Fruit fly (Drosophila melanogaster) whole organism, embryonic: ENCODE data around the gene ATPsynC.

Source experiments
- CG6854 ChIP-seq: fragments of 200-800 bp; sonication (Bioruptor generic); optimal IDR thresholded peaks from 3 replicates; lab custom pipeline; 2017; ENCODE audit warnings: missing biosample characterization, mild to moderate bottlenecking, missing genetic modification characterization
- MBD-R2 ChIP-seq: fragments of 200-800 bp; sonication (Bioruptor generic); IDR thresholded peaks from 2 replicates; pipeline ENCODE4 v1.3.6; 2022; ENCODE audit warnings: missing biosample characterization, missing genetic modification characterization
- jumu ChIP-seq: fragments of 200-800 bp; sonication (Bioruptor generic); optimal IDR thresholded peaks from 3 replicates; lab custom pipeline; 2016; ENCODE audit warnings: missing biosample characterization, missing genetic modification characterization

DNA sequence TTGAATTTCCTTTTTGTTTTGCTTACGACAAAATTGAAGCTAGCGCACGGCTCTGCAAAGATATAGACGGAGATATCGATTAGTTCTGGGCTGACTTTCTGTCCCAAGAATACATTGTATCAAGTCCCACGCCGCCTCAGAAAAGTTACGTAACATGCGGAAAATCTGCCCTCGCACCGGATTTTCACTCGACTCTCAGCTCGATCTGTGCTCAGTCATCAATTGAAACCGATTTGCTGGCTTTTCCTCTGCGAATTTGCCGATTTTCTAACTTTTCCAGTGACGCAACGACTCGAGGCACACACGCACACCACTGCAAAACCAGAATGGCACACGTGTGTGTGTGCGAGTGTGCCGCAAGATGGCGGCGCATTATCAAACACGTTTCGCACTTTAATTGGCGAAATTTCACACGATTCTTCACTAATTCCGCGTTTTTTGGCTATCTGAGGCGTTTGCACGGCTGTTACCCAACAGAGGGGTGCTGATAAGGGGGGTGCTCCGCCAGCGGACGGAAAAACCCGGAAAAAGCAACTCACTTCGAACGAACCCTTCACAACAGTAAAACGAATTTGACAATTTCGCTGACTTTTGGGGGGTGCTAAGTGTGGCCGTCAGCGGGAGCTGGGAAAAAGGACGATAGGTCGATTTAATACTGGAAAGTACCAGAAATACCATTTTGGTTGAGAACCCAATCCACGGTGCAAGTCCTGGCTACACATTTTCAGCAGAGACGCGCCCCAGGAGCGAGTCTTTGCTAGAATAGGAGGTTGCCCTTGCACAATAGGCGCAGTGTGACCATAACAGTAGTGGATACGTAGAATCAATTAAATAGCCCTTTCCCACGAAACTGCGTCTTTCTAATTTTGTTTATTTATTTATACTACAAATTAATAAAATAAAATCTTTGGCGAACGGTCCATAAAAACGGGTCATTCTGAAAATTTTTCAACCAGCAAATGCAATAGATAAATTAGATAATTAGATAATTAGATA is at the start of gene ATPsynC:
- TF ChIP-seq MBD-R2 = no peak
- peak; percentile 79 for TF ChIP-seq CG6854 (GFP tag; lab: Kevin White, UChicago)
- TF ChIP-seq jumu (GFP tag; lab: Kevin White, UChicago) = peak; percentile 36
